Fruit fly (Drosophila melanogaster) whole organism, larva: ENCODE data around the gene unk.
A peak's percentile ranks its signal among the peaks of the same experiment; 100 is the strongest.

Experiments used
- noc ChIP-seq: fragments of 200-800 bp; sonication (Bioruptor generic); optimal IDR thresholded peaks from 3 replicates; lab custom pipeline; 2019; ENCODE audit warnings: missing biosample characterization, mild to moderate bottlenecking, missing genetic modification characterization, moderate library complexity

unk gene

dm6 chr3R:23157664-23158151 is at the start of gene unk:
Gene unk, minus strand, starts transcription at chr3R:23157862.
- no peak for TF ChIP-seq noc (tag; lab: Kevin White, UChicago)

- TF ChIP-seq noc (tag; lab: Kevin White, UChicago): no peak
These were observed 49.6 kb upstream of the unk start for dm6 chr3R:23207254-23207653.

- TF ChIP-seq noc (tag; lab: Kevin White, UChicago): no peak
These were observed 46.3 kb upstream of the unk start, which contains the start of gene fzo for dm6 chr3R:23203934-23204333. Gene fzo, minus strand, starts transcription at chr3R:23204034.

- no peak for TF ChIP-seq noc (tag; lab: Kevin White, UChicago)
These were observed 43.5 kb upstream of the unk start for dm6 chr3R:23201122-23201521.

- TF ChIP-seq noc (tag; lab: Kevin White, UChicago): no peak
These were observed 38.0 kb upstream of the unk start for dm6 chr3R:23195711-23196110.

- no peak for TF ChIP-seq noc (tag; lab: Kevin White, UChicago)
These were observed 35.7 kb upstream of the unk start for dm6 chr3R:23193400-23193799.

- no peak for TF ChIP-seq noc (tag; lab: Kevin White, UChicago)
These were observed 35.3 kb upstream of the unk start for dm6 chr3R:23192984-23193383.

dm6 chr3R:23191108-23191771 is 33.6 kb upstream of the unk start:
- peak; percentile 39 for TF ChIP-seq noc (tag; lab: Kevin White, UChicago)

- peak; percentile 91 for TF ChIP-seq noc (tag; lab: Kevin White, UChicago)
These were observed 32.6 kb upstream of the unk start for dm6 chr3R:23189958-23190900.

dm6 chr3R:23189143-23189957 is 31.7 kb upstream of the unk start:
- peak; percentile 86 for TF ChIP-seq noc (tag; lab: Kevin White, UChicago)

dm6 chr3R:23181714-23182337 is 24.2 kb upstream of the unk start:
- TF ChIP-seq noc (tag; lab: Kevin White, UChicago): no peak

dm6 chr3R:23180980-23181630 is 23.4 kb upstream of the unk start:
- peak; percentile 86 for TF ChIP-seq noc (tag; lab: Kevin White, UChicago)

dm6 chr3R:23179336-23179735 is 21.7 kb upstream of the unk start:
- no peak for TF ChIP-seq noc (tag; lab: Kevin White, UChicago)

dm6 chr3R:23178052-23178591 is 20.5 kb upstream of the unk start:
- TF ChIP-seq noc (tag; lab: Kevin White, UChicago): peak; percentile 56
